Fruit fly (Drosophila melanogaster): ENCODE results near the gene CG17490.

dm6 chr2L:22569530-22569929 lies 32.1 kb downstream of the CG17490 start:
- TF ChIP-seq Spps (tag; optimal IDR thresholded peaks at IDR 0.05) (no peak), HLH4C (GFP tag; IDR thresholded peaks at IDR 0.05; ENCODE audit: partially characterized antibody) (peak; percentile 59; the same call in 2 of the 3 replicates), CG4617 (GFP tag; optimal IDR thresholded peaks at IDR 0.05; ENCODE audit: borderline replicate concordance) (no peak), Sry-β (GFP tag; optimal IDR thresholded peaks at IDR 0.05) (no peak), CG12071 (GFP tag; optimal IDR thresholded peaks at IDR 0.05) (no peak), ac (GFP tag; optimal IDR thresholded peaks at IDR 0.05) (no peak)

Measured in whole organism, embryonic.